Fruit fly (Drosophila melanogaster) whole organism, pupa: ENCODE measurements around the gene alphaSnap.

Experiments
- CG10348 ChIP-seq: fragments of 200-800 bp; sonication (Bioruptor generic); IDR thresholded peaks from 2 replicates; pipeline ENCODE4 v1.3.6; 2022; ENCODE audit warnings: missing biosample characterization, missing genetic modification characterization
- CG12605 ChIP-seq: fragments of 200-800 bp; sonication (Bioruptor generic); IDR thresholded peaks from 2 replicates; pipeline ENCODE4 v1.3.6; 2022; ENCODE audit warnings: missing biosample characterization, missing genetic modification characterization
- CG13204 ChIP-seq: fragments of 200-800 bp; sonication (Bioruptor generic); optimal IDR thresholded peaks from 2 replicates; lab custom pipeline; 2018; ENCODE audit warnings: missing biosample characterization, mild to moderate bottlenecking, missing genetic modification characterization, moderate library complexity
- CG14655 ChIP-seq: fragments of 200-800 bp; sonication (Bioruptor generic); optimal IDR thresholded peaks from 3 replicates; lab custom pipeline; 2017; ENCODE audit warnings: mild to moderate bottlenecking, missing biosample characterization, missing genetic modification reagents, missing genetic modification characterization
- CG32121 ChIP-seq: fragments of 200-800 bp; sonication (Bioruptor generic); IDR thresholded peaks from 2 replicates; pipeline ENCODE4 v1.3.6; 2022; ENCODE audit warnings: missing biosample characterization, missing genetic modification characterization
- CG34367 ChIP-seq: fragments of 200-800 bp; sonication (Bioruptor generic); optimal IDR thresholded peaks from 2 replicates; lab custom pipeline; 2018; ENCODE audit warnings: missing biosample characterization, mild to moderate bottlenecking, missing genetic modification characterization
- CG4496 ChIP-seq: fragments of 200-800 bp; sonication (Bioruptor generic); IDR thresholded peaks from 3 replicates; pipeline ENCODE4 v1.3.6; 2022; ENCODE audit warnings: missing biosample characterization, missing genetic modification characterization
- EcR ChIP-seq: fragments of 200-800 bp; sonication (Bioruptor generic); optimal IDR thresholded peaks from 3 replicates; lab custom pipeline; 2019; ENCODE audit warnings: missing biosample characterization, missing genetic modification characterization, mild to moderate bottlenecking, moderate library complexity, missing genetic modification reagents
- Ets98B ChIP-seq: fragments of 200-800 bp; sonication (Bioruptor generic); IDR thresholded peaks from 2 replicates; pipeline ENCODE4 v1.3.6; 2022; ENCODE audit warnings: missing biosample characterization, missing genetic modification characterization
- Pif1B ChIP-seq: fragments of 200-800 bp; sonication (Bioruptor generic); optimal IDR thresholded peaks from 3 replicates; lab custom pipeline; 2016; ENCODE audit warnings: missing biosample characterization, missing genetic modification characterization
- gl ChIP-seq: fragments of 200-800 bp; sonication (Bioruptor generic); optimal IDR thresholded peaks from 2 replicates; lab custom pipeline; 2018; ENCODE audit warnings: missing biosample characterization, mild to moderate bottlenecking, missing genetic modification characterization
- rn ChIP-seq: fragments of 200-800 bp; sonication (Bioruptor generic); IDR thresholded peaks from 2 replicates; pipeline ENCODE4 v1.3.6; 2022; ENCODE audit warnings: missing biosample characterization, missing genetic modification characterization

- no peak for TF ChIP-seq Pif1B
- TF ChIP-seq CG10348 = no peak
- no peak for TF ChIP-seq CG14655
- no peak for TF ChIP-seq EcR (GFP tag; lab: Kevin White, UChicago)
- TF ChIP-seq Ets98B (GFP tag; lab: Robert Waterston, UW) = no peak
- no peak for TF ChIP-seq CG32121 (GFP tag; lab: Robert Waterston, UW)
- no peak for TF ChIP-seq CG34367 (tag; lab: Kevin White, UChicago)
- no peak for TF ChIP-seq CG4496 (GFP tag; lab: Robert Waterston, UW)
- TF ChIP-seq rn (GFP tag; lab: Robert Waterston, UW) = no peak
- no peak for TF ChIP-seq CG13204 (GFP tag; lab: Kevin White, UChicago)
- TF ChIP-seq CG12605 = no peak
- no peak for TF ChIP-seq gl
Measured at dm6 chr3L:20320652-20321051, 7.2 kb downstream of the alphaSnap start, which contains the start of gene Spn77Bb.
